Fruit fly (Drosophila melanogaster): ENCODE data around the gene CG5787.

The CG5787 gene

DNA sequence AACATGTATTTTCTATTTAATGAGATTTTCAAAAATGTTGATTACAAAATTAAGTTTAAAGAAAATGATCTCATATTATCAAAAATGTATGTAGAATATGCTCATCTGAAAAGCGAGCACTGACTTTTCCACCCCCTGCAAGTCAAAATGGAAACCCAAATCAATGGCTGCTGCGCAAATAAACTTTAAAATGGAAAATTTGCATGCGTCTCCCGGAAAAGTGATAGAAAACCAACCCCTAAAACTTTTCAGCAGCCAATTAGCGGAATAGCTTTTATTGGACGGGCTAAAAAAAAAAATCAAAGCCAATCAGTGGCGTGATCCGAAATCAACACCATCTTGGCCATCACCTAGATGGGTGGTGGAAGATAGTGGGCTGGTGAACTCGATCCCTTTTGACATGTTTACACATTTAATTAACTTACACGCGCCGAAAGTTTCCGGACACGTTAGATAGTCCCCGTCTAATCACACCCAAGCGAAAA lies 23.4 kb downstream of the CG5787 start:
- TF ChIP-seq Nf-YB (GFP tag; optimal IDR thresholded peaks at IDR 0.05) (peak; percentile 92), CG14860 (GFP tag; IDR thresholded peaks at IDR 0.05; ENCODE audit: partially characterized antibody) (no peak), ken (GFP tag; IDR thresholded peaks at IDR 0.05) (no peak), CG2875 (GFP tag; optimal IDR thresholded peaks at IDR 0.05) (no peak), chm (GFP tag; IDR thresholded peaks at IDR 0.05) (no peak), zfh1 (GFP tag; IDR thresholded peaks at IDR 0.05) (no peak), CG4404 (GFP tag; IDR thresholded peaks at IDR 0.05) (no peak), Nf-YC (tag; optimal IDR thresholded peaks at IDR 0.05) (peak; percentile 94), lov (optimal IDR thresholded peaks at IDR 0.05) (no peak), lov (GFP tag; IDR thresholded peaks at IDR 0.05) (peak; percentile 6; the same call in 1 of the 3 replicates), Gsc (GFP tag; IDR thresholded peaks at IDR 0.05) (no peak), seq (GFP tag; IDR thresholded peaks at IDR 0.05) (peak; percentile 39; the same call in 1 of the 2 replicates)

- TF ChIP-seq dan (GFP tag; IDR thresholded peaks at IDR 0.05): no peak
- TF ChIP-seq sqz (GFP tag; optimal IDR thresholded peaks at IDR 0.05): peak; percentile 87
- TF ChIP-seq HLHmδ (GFP tag; optimal IDR thresholded peaks at IDR 0.05): no peak
- no peak for TF ChIP-seq mam (GFP tag; optimal IDR thresholded peaks at IDR 0.05)
- no peak for TF ChIP-seq gsb-n (tag; optimal IDR thresholded peaks at IDR 0.05)
- TF ChIP-seq seq (GFP tag; IDR thresholded peaks at IDR 0.05): peak; percentile 45; the same call in 1 of the 2 replicates
- TF ChIP-seq Nf-YC (tag; optimal IDR thresholded peaks at IDR 0.05): peak; percentile 90
- no peak for TF ChIP-seq twi (tag; optimal IDR thresholded peaks at IDR 0.05)
- TF ChIP-seq CG31388 (GFP tag; optimal IDR thresholded peaks at IDR 0.05): no peak
- TF ChIP-seq CG4854 (GFP tag; optimal IDR thresholded peaks at IDR 0.05): no peak
- no peak for TF ChIP-seq CG9876 (GFP tag; optimal IDR thresholded peaks at IDR 0.05)
- no peak for TF ChIP-seq wor (GFP tag; IDR thresholded peaks at IDR 0.05)
- no peak for TF ChIP-seq MESR4 (GFP tag; optimal IDR thresholded peaks at IDR 0.05)
- peak; percentile 90 for TF ChIP-seq Nf-YB (GFP tag; optimal IDR thresholded peaks at IDR 0.05)
- peak; percentile 47 for TF ChIP-seq Kr (GFP tag; optimal IDR thresholded peaks at IDR 0.05)
- peak; percentile 37 for TF ChIP-seq sens (GFP tag)
- no peak for TF ChIP-seq cg (GFP tag; optimal IDR thresholded peaks at IDR 0.05)
- TF ChIP-seq pros (GFP tag; optimal IDR thresholded peaks at IDR 0.05): peak; percentile 23
- TF ChIP-seq CG10147 (GFP tag; optimal IDR thresholded peaks at IDR 0.05): no peak
- TF ChIP-seq cwo (GFP tag; optimal IDR thresholded peaks at IDR 0.05): no peak
- no peak for TF ChIP-seq CG8478 (optimal IDR thresholded peaks at IDR 0.05)
These were observed 25.9 kb downstream of the CG5787 start for dm6 chr2L:12686811-12687210.

DNA sequence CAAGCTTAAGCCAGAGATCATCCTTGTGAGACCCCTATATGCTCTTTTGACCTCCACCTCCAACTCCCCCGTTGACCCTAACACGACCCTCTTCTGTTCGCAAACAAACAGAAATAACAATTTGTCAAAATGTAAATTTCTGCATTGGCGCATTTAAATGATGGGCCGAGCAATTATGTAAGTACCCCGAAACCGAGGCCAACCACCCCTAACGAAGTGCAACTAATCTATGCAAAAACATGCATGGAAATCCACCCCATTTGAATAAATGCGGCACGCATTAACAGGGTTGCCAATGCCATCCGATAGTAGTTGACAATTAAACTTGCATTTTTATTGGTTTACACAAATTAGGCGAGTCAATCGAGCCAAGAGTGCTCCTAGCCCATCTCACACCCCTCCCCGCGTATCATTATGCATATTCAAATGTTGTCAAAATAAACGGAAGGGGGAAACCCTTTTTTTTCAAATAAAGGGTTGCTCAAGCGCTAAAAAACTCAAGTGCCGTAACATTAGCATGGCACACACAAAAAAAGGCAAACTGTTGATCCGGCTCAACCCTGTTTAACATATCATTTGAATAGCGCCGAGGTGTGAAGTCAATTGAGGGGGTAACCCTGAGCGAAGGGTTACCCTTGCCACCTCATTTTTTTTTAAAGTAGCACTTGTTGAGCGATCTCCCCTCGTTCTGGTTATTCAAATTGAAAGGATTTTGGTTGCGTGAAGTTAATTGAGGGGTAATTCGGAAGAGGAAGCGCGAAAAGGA lies 31.0 kb downstream of the CG5787 start:
- TF ChIP-seq scrt (GFP tag; optimal IDR thresholded peaks at IDR 0.05) (peak; percentile 89), CG30020 (tag; optimal IDR thresholded peaks at IDR 0.05) (no peak), Lim3 (GFP tag; IDR thresholded peaks at IDR 0.05) (no peak), trh (GFP tag; optimal IDR thresholded peaks at IDR 0.05) (no peak), CG8924 (tag; optimal IDR thresholded peaks at IDR 0.05) (peak; percentile 1), Elba2 (GFP tag; optimal IDR thresholded peaks at IDR 0.05) (no peak), psq (GFP tag; optimal IDR thresholded peaks at IDR 0.05) (no peak), pfk (GFP tag; optimal IDR thresholded peaks at IDR 0.05) (no peak), oc (tag; optimal IDR thresholded peaks at IDR 0.05) (peak; percentile 21), gsb-n (tag; optimal IDR thresholded peaks at IDR 0.05) (peak; percentile 90), pros (GFP tag; optimal IDR thresholded peaks at IDR 0.05) (peak; percentile 77), Nf-YC (tag; optimal IDR thresholded peaks at IDR 0.05) (peak; percentile 57), jumu (GFP tag; optimal IDR thresholded peaks at IDR 0.05) (no peak), kni (GFP tag; optimal IDR thresholded peaks at IDR 0.05) (peak; percentile 45), schlank (tag; optimal IDR thresholded peaks at IDR 0.05) (no peak), CG8359 (GFP tag; optimal IDR thresholded peaks at IDR 0.05; ENCODE audit: borderline replicate concordance) (no peak), CG15696 (tag; optimal IDR thresholded peaks at IDR 0.05) (no peak), CG6175 (GFP tag; IDR thresholded peaks at IDR 0.05) (no peak), ranshi (GFP tag; IDR thresholded peaks at IDR 0.05) (no peak), Awh (GFP tag; IDR thresholded peaks at IDR 0.05) (no peak), CG10543 (GFP tag; optimal IDR thresholded peaks at IDR 0.05) (no peak)

Data from whole organism, embryonic.